Worm (Caenorhabditis elegans) whole organism, L4 larva: ENCODE measurements around the gene egal-1.

ENCODE experiments used
- F44E2.7 ChIP-seq: fragments of 200-800 bp; sonication (Bioruptor generic); IDR thresholded peaks from 2 replicates; pipeline ENCODE4 v2.1.2; 2022; ENCODE audit warnings: missing genetic modification characterization, missing compliant biosample characterization
- F49E8.2 ChIP-seq: sonication (generic microtip); optimal IDR thresholded peaks from 2 replicates; lab custom pipeline; 2016; ENCODE audit warnings: missing compliant biosample characterization, mild to moderate bottlenecking, missing genetic modification characterization, borderline replicate concordance
- R02D3.7 ChIP-seq: fragments of 150-350 bp; sonication (generic microtip); optimal IDR thresholded peaks from 3 replicates; lab custom pipeline; 2014; ENCODE audit warnings: missing biosample characterization, missing genetic modification characterization
- Y105C5A.15 ChIP-seq: fragments of 200-800 bp; sonication (Bioruptor generic); IDR thresholded peaks from 2 replicates; pipeline ENCODE4 v1.3.6; 2022; ENCODE audit warnings: missing genetic modification characterization, missing compliant biosample characterization
- ZK546.5 ChIP-seq, 2 experiments: sonication (generic microtip); optimal IDR thresholded peaks; 2 replicates each; lab custom pipeline; 2017; ENCODE audit warnings: missing biosample characterization in 2 of 2, missing genetic modification characterization in 2 of 2
- aha-1 ChIP-seq: fragments of 150-350 bp; peaks from one replicate; lab custom pipeline; 2014; ENCODE audit warnings: missing biosample characterization, missing genetic modification characterization
- aly-2 ChIP-seq: sonication (generic microtip); optimal IDR thresholded peaks from 2 replicates; lab custom pipeline; 2018; ENCODE audit warnings: missing biosample characterization, missing genetic modification characterization
- ceh-20 ChIP-seq: fragments of 200-800 bp; sonication (Bioruptor generic); IDR thresholded peaks from 2 replicates; pipeline ENCODE4 v1.3.6; 2022; ENCODE audit warnings: missing genetic modification reagents, missing genetic modification characterization, missing compliant biosample characterization
- ceh-44 ChIP-seq: fragments of 200-800 bp; sonication (Bioruptor generic); IDR thresholded peaks from 2 replicates; pipeline ENCODE4 v1.3.6; 2022; ENCODE audit warnings: missing genetic modification reagents, missing genetic modification characterization, missing compliant biosample characterization
- ctbp-1 ChIP-seq: fragments of 200-800 bp; sonication (Bioruptor generic); IDR thresholded peaks from 2 replicates; pipeline ENCODE4 v1.3.6; 2022; ENCODE audit warnings: missing genetic modification reagents, missing genetic modification characterization, missing compliant biosample characterization
- daf-16 ChIP-seq, 3 experiments: sonication (generic microtip); optimal IDR thresholded peaks; 2 replicates each; lab custom pipeline; 2016 to 2017; ENCODE audit warnings: missing genetic modification characterization in 3 of 3, missing genetic modification reagents in 3 of 3, mild to moderate bottlenecking in 2 of 3, missing compliant biosample characterization in 2 of 3, missing biosample characterization in 1 of 3, moderate library complexity in 1 of 3
- dmd-6 ChIP-seq: fragments of 200-800 bp; sonication (Bioruptor generic); IDR thresholded peaks from 2 replicates; pipeline ENCODE4 v1.3.6; 2022; ENCODE audit warnings: missing genetic modification reagents, missing genetic modification characterization, missing compliant biosample characterization
- dmd-9 ChIP-seq: fragments of 200-800 bp; sonication (Bioruptor generic); IDR thresholded peaks from 2 replicates; pipeline ENCODE4 v1.3.6; 2022; ENCODE audit warnings: missing genetic modification reagents, missing genetic modification characterization, missing compliant biosample characterization
- duxl-1 ChIP-seq: sonication (generic microtip); optimal IDR thresholded peaks from 2 replicates; lab custom pipeline; 2016; ENCODE audit warnings: mild to moderate bottlenecking, missing genetic modification characterization, moderate library complexity, missing compliant biosample characterization; ENCODE audit not compliant: poor library complexity
- dve-1 ChIP-seq: sonication (generic microtip); optimal IDR thresholded peaks from 2 replicates; lab custom pipeline; 2017; ENCODE audit warnings: antibody characterized with exemption, mild to moderate bottlenecking, missing genetic modification characterization, missing compliant biosample characterization; ENCODE audit not compliant: insufficient read depth
- gei-8 ChIP-seq: fragments of 200-800 bp; sonication (Bioruptor generic); optimal IDR thresholded peaks from 2 replicates; lab custom pipeline; 2018; ENCODE audit warnings: mild to moderate bottlenecking, missing genetic modification characterization, missing compliant biosample characterization
- hif-1 ChIP-seq, 2 experiments: sonication (generic microtip); optimal IDR thresholded peaks; 2 replicates each; lab custom pipeline; 2016 to 2017; ENCODE audit warnings: missing compliant biosample characterization in 2 of 2, missing genetic modification characterization in 2 of 2, missing genetic modification reagents in 2 of 2, missing genotype in 2 of 2, mild to moderate bottlenecking in 1 of 2
- hlh-11 ChIP-seq: fragments of 200-800 bp; sonication (Bioruptor generic); optimal IDR thresholded peaks from 2 replicates; lab custom pipeline; 2018; ENCODE audit warnings: mild to moderate bottlenecking, missing genetic modification characterization, missing compliant biosample characterization
- hlh-30 ChIP-seq: sonication (generic microtip); optimal IDR thresholded peaks from 2 replicates; lab custom pipeline; 2017; ENCODE audit warnings: antibody characterized with exemption, mild to moderate bottlenecking, missing genetic modification characterization, missing compliant biosample characterization; ENCODE audit not compliant: insufficient read depth
- lin-29 ChIP-seq: fragments of 200-800 bp; sonication (Bioruptor generic); IDR thresholded peaks from 2 replicates; pipeline ENCODE4 v1.3.6; 2022; ENCODE audit warnings: missing genetic modification reagents, missing genetic modification characterization, missing compliant biosample characterization
- lin-39 ChIP-seq: fragments of 150-350 bp; optimal IDR thresholded peaks from 2 replicates; lab custom pipeline; 2014; ENCODE audit warnings: missing biosample characterization, missing genetic modification reagents, missing genetic modification characterization
- lsy-2 ChIP-seq, 2 experiments: fragments of 150-350 bp in 1 of 2; sonication (generic microtip) in 1 of 2; optimal IDR thresholded peaks; 2 replicates each; lab custom pipeline; 2014 to 2017; ENCODE audit warnings: missing biosample characterization in 2 of 2, missing genetic modification characterization in 2 of 2
- mdl-1 ChIP-seq, 2 experiments: fragments of 150-350 bp in 1 of 2; sonication (generic microtip) in 1 of 2; optimal IDR thresholded peaks; 2 replicates each; lab custom pipeline; 2014 to 2017; ENCODE audit warnings: missing biosample characterization in 2 of 2, missing genetic modification characterization in 2 of 2
- mdt-29 ChIP-seq: fragments of 200-800 bp; sonication (Bioruptor generic); IDR thresholded peaks from 2 replicates; pipeline ENCODE4 v1.3.6; 2022; ENCODE audit warnings: missing genetic modification reagents, missing genetic modification characterization, missing compliant biosample characterization
- mep-1 ChIP-seq: fragments of 150-350 bp; sonication (generic microtip); optimal IDR thresholded peaks from 3 replicates; lab custom pipeline; 2014; ENCODE audit warnings: missing biosample characterization, missing genetic modification characterization
- mxl-3 ChIP-seq: fragments of 200-800 bp; sonication (Bioruptor generic); optimal IDR thresholded peaks from 2 replicates; lab custom pipeline; 2018; ENCODE audit warnings: mild to moderate bottlenecking, missing genetic modification characterization, missing compliant biosample characterization
- nhr-10 ChIP-seq: fragments of 150-350 bp; optimal IDR thresholded peaks from 2 replicates; lab custom pipeline; 2014; ENCODE audit warnings: missing biosample characterization, missing genetic modification characterization
- nhr-102 ChIP-seq: sonication (generic microtip); optimal IDR thresholded peaks from 2 replicates; lab custom pipeline; 2016; ENCODE audit warnings: mild to moderate bottlenecking, missing genetic modification characterization, moderate library complexity, missing compliant biosample characterization
- nhr-237 ChIP-seq: sonication (generic microtip); optimal IDR thresholded peaks from 2 replicates; lab custom pipeline; 2017; ENCODE audit warnings: missing biosample characterization, missing genetic modification characterization
- nhr-28 ChIP-seq: fragments of 150-350 bp; optimal IDR thresholded peaks from 2 replicates; lab custom pipeline; 2014; ENCODE audit warnings: missing biosample characterization, missing genetic modification characterization
- nhr-48 ChIP-seq: sonication (generic microtip); optimal IDR thresholded peaks from 2 replicates; lab custom pipeline; 2016; ENCODE audit warnings: mild to moderate bottlenecking, missing genetic modification characterization, missing compliant biosample characterization
- nhr-6 ChIP-seq: fragments of 150-350 bp; optimal IDR thresholded peaks from 2 replicates; lab custom pipeline; 2014; ENCODE audit warnings: missing biosample characterization, missing genetic modification characterization
- nhr-76 ChIP-seq: fragments of 150-350 bp; optimal IDR thresholded peaks from 2 replicates; lab custom pipeline; 2014; ENCODE audit warnings: missing biosample characterization, missing genetic modification characterization
- nhr-77 ChIP-seq: fragments of 150-350 bp; optimal IDR thresholded peaks from 2 replicates; lab custom pipeline; 2014; ENCODE audit warnings: missing biosample characterization, missing genetic modification characterization
- pqm-1 ChIP-seq: sonication (generic microtip); optimal IDR thresholded peaks from 2 replicates; lab custom pipeline; 2017; ENCODE audit warnings: missing biosample characterization, missing genetic modification characterization
- rbr-2 ChIP-seq: sonication (generic microtip); optimal IDR thresholded peaks from 2 replicates; lab custom pipeline; 2016; ENCODE audit warnings: missing genotype, missing genetic modification characterization, missing compliant biosample characterization
- set-16 ChIP-seq: fragments of 200-800 bp; sonication (Bioruptor generic); IDR thresholded peaks from 2 replicates; pipeline ENCODE4 v1.3.6; 2022; ENCODE audit warnings: missing genetic modification reagents, missing genetic modification characterization, missing compliant biosample characterization
- spr-3 ChIP-seq: fragments of 200-800 bp; sonication (Bioruptor generic); optimal IDR thresholded peaks from 2 replicates; lab custom pipeline; 2018; ENCODE audit warnings: mild to moderate bottlenecking, missing genetic modification characterization, missing compliant biosample characterization
- tra-1 ChIP-seq: fragments of 200-800 bp; sonication (Bioruptor generic); IDR thresholded peaks from 2 replicates; pipeline ENCODE4 v1.3.6; 2022; ENCODE audit warnings: missing genetic modification reagents, missing genetic modification characterization, missing compliant biosample characterization
- unc-39 ChIP-seq: sonication (generic microtip); optimal IDR thresholded peaks from 2 replicates; lab custom pipeline; 2017; ENCODE audit warnings: missing biosample characterization, missing genetic modification characterization
- unc-62 ChIP-seq, 3 experiments: fragments of 150-350 bp in 1 of 3; sonication (generic microtip); optimal IDR thresholded peaks in 2 of 3; peaks in 1 of 3; 1 replicate in 1 of 3; 2 replicates in 2 of 3; lab custom pipeline; 2014 to 2017; ENCODE audit warnings: missing biosample characterization in 3 of 3, missing genetic modification characterization in 3 of 3, missing genetic modification reagents in 3 of 3, missing genotype in 1 of 3
- zfp-3 ChIP-seq: fragments of 200-800 bp; sonication (Bioruptor generic); conservative IDR thresholded peaks from 2 replicates; pipeline ENCODE4 v1.3.6; 2022; ENCODE audit warnings: missing genetic modification reagents, missing genetic modification characterization, missing compliant biosample characterization
- zip-2 ChIP-seq: fragments of 150-350 bp; optimal IDR thresholded peaks from 2 replicates; lab custom pipeline; 2014; ENCODE audit warnings: missing biosample characterization, missing genetic modification characterization
- ztf-7 ChIP-seq: fragments of 150-350 bp; optimal IDR thresholded peaks from 2 replicates; lab custom pipeline; 2014; ENCODE audit warnings: missing biosample characterization, missing genetic modification characterization

Gene egal-1

ce11 chrIV:5824493-5824892, at the start of gene egal-1:
TSS of gene egal-1 (plus strand) at chrIV:5824793.
- no peak for TF ChIP-seq nhr-102 (tag; lab: Kevin White, UChicago)
- TF ChIP-seq F49E8.2 (tag; lab: Kevin White, UChicago): no peak
- TF ChIP-seq zip-2: no peak
- no peak for TF ChIP-seq zfp-3 (GFP tag; lab: Robert Waterston, UW)
- TF ChIP-seq nhr-237: no peak
- TF ChIP-seq daf-16 (GFP tag; optimal IDR thresholded peaks at IDR 0.05; lab: Kevin White, UChicago): no peak
- no peak for TF ChIP-seq daf-16 (tag; optimal IDR thresholded peaks at IDR 0.05; lab: Kevin White, UChicago)
- TF ChIP-seq R02D3.7: no peak
- TF ChIP-seq mdt-29 (GFP tag; lab: Robert Waterston, UW): no peak
- no peak for TF ChIP-seq hlh-11 (tag; lab: Kevin White, UChicago)
- no peak for TF ChIP-seq dmd-9 (GFP tag; lab: Robert Waterston, UW)
- no peak for TF ChIP-seq lin-39 (tag; lab: Kevin White, UChicago)
- TF ChIP-seq tra-1: no peak
- no peak for TF ChIP-seq lin-29 (GFP tag; lab: Robert Waterston, UW)
- TF ChIP-seq set-16: no peak
- no peak for TF ChIP-seq rbr-2 (tag; lab: Kevin White, UChicago)
- no peak for TF ChIP-seq mep-1
- no peak for TF ChIP-seq ceh-44 (GFP tag; lab: Robert Waterston, UW)
- no peak for TF ChIP-seq nhr-6 (tag; lab: Kevin White, UChicago)
- no peak for TF ChIP-seq F44E2.7
- no peak for TF ChIP-seq unc-62 (GFP tag; optimal IDR thresholded peaks at IDR 0.05 in 1 of 2; lab: Kevin White, UChicago)
- TF ChIP-seq unc-62 (tag; optimal IDR thresholded peaks at IDR 0.05; lab: Kevin White, UChicago): no peak

ce11 chrIV:5778342-5778741, 46.3 kb upstream of the egal-1 start:
- TF ChIP-seq hlh-11 (tag; lab: Kevin White, UChicago) (peak; percentile 89), nhr-102 (tag; lab: Kevin White, UChicago) (peak; percentile 75), mep-1 (peak; percentile 11), zfp-3 (GFP tag; lab: Robert Waterston, UW) (no peak), hif-1 (tag; optimal IDR thresholded peaks at IDR 0.05; lab: Kevin White, UChicago) (peak in 1 of 2 experiments; percentile 67), spr-3 (GFP tag; lab: Kevin White, UChicago) (no peak), nhr-48 (tag; lab: Kevin White, UChicago) (peak; percentile 81), ztf-7 (peak; percentile 20), duxl-1 (tag; lab: Kevin White, UChicago) (peak; percentile 36), nhr-77 (tag; lab: Kevin White, UChicago) (peak; percentile 38), aha-1 (tag; lab: Kevin White, UChicago) (peak; percentile 82), ctbp-1 (no peak), ZK546.5 (tag; optimal IDR thresholded peaks at IDR 0.05; lab: Kevin White, UChicago) (no peak), mxl-3 (GFP tag; lab: Kevin White, UChicago) (peak; percentile 38), dve-1 (peak; percentile 93), mdl-1 (tag; optimal IDR thresholded peaks at IDR 0.05; lab: Kevin White, UChicago) (peak in 1 of 2 experiments; percentile 65), unc-39 (tag; lab: Kevin White, UChicago) (no peak), dmd-6 (peak; percentile 47), nhr-76 (tag; lab: Kevin White, UChicago) (no peak), rbr-2 (tag; lab: Kevin White, UChicago) (peak; percentile 4), Y105C5A.15 (GFP tag; lab: Robert Waterston, UW) (no peak), hlh-30 (tag; lab: Kevin White, UChicago) (peak; percentile 84), daf-16 (GFP tag; optimal IDR thresholded peaks at IDR 0.05; lab: Kevin White, UChicago) (no peak), daf-16 (tag; optimal IDR thresholded peaks at IDR 0.05; lab: Kevin White, UChicago) (peak; percentile 47), pqm-1 (tag; lab: Kevin White, UChicago) (peak; percentile 40), nhr-28 (tag; lab: Kevin White, UChicago) (peak; percentile 88), lsy-2 (tag; optimal IDR thresholded peaks at IDR 0.05; lab: Kevin White, UChicago) (peak; percentile 36 to 38), ceh-20 (GFP tag; lab: Robert Waterston, UW) (no peak), nhr-10 (tag; lab: Kevin White, UChicago) (peak; percentile 69), gei-8 (GFP tag; lab: Kevin White, UChicago) (no peak), aly-2 (no peak)
